Worm (Caenorhabditis elegans): Measurements from ENCODE around the gene pqn-13.

The pqn-13 gene

DNA sequence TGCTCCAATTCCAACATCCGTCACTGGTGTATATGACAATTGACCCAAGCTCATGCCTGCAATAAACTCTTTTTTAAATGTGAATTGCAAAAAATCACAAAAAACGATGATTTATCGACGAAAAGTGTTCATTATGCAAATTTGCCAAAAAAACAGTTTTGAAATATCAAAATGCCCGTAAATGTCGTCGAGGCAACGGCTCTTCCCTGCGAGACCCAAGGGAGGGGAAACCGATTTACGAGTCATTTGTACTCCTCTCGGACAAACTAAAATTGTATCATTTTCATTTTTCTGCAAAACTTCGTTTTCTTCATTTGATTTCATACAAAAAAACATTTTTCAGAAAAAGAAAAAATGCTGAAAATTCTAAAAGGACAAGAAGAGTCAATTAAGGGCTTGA, 8.6 kb upstream of the pqn-13 start, which contains the start of the genes hmgs-1 and F25B4.4 (continued):
- TF ChIP-seq nhr-47 (tag; optimal IDR thresholded peaks at IDR 0.05) (peak; percentile 94), elt-2 (tag; optimal IDR thresholded peaks at IDR 0.05) (peak; percentile 25), nhr-85 (tag) (peak; percentile 94), nhr-28 (tag; optimal IDR thresholded peaks at IDR 0.05) (no peak), sup-37 (GFP tag; optimal IDR thresholded peaks at IDR 0.05) (no peak), hlh-4 (tag; optimal IDR thresholded peaks at IDR 0.05) (no peak), elt-3 (tag; optimal IDR thresholded peaks at IDR 0.05) (peak in 4 of 6 experiments; percentile 20 to 89 (median 75)), lsy-2 (tag; optimal IDR thresholded peaks at IDR 0.05) (peak; percentile 93 to 95), egl-13 (tag; optimal IDR thresholded peaks at IDR 0.05) (peak; percentile 74), egl-27 (tag; optimal IDR thresholded peaks at IDR 0.05) (peak in 1 of 2 experiments; percentile 28), efl-3 (GFP tag; optimal IDR thresholded peaks at IDR 0.05) (no peak), ets-5 (GFP tag; IDR thresholded peaks at IDR 0.05) (no peak), lin-35 (GFP tag; optimal IDR thresholded peaks at IDR 0.05) (peak; percentile 89 to 93), jun-1 (tag; optimal IDR thresholded peaks at IDR 0.05) (peak; percentile 91), C04F5.9 (tag; optimal IDR thresholded peaks at IDR 0.05) (peak; percentile 67), lin-14 (GFP tag; optimal IDR thresholded peaks at IDR 0.05) (peak; percentile 93), lin-15B (tag; optimal IDR thresholded peaks at IDR 0.05) (peak; percentile 92), snu-23 (GFP tag; optimal IDR thresholded peaks at IDR 0.05) (peak; percentile 96), nhr-90 (tag; optimal IDR thresholded peaks at IDR 0.05; ENCODE audit: poor library complexity) (peak; percentile 85), ceh-8 (GFP tag; optimal IDR thresholded peaks at IDR 0.05) (peak; percentile 81), ztf-11 (tag; optimal IDR thresholded peaks at IDR 0.05) (peak in 1 of 2 experiments; percentile 73), unc-98 (GFP tag; IDR thresholded peaks at IDR 0.05) (peak; percentile 28; the same call in 1 of the 2 replicates), fkh-8 (tag; optimal IDR thresholded peaks at IDR 0.05) (peak; percentile 90), fos-1 (tag; optimal IDR thresholded peaks at IDR 0.05) (peak; percentile 84), lin-39 (tag; optimal IDR thresholded peaks at IDR 0.05) (peak; percentile 84), C16A3.4 (tag; optimal IDR thresholded peaks at IDR 0.05) (peak; percentile 90), sox-4 (tag; optimal IDR thresholded peaks at IDR 0.05) (peak; percentile 67), ceh-88 (GFP tag; IDR thresholded peaks at IDR 0.05) (peak; percentile 79; the same call in 1 of the 2 replicates), isw-1 (GFP tag; IDR thresholded peaks at IDR 0.05) (peak; percentile 89), aha-1 (tag; optimal IDR thresholded peaks at IDR 0.05) (peak; percentile 28), ceh-82 (tag; optimal IDR thresholded peaks at IDR 0.05) (peak; percentile 87 to 94 (median 92)), unc-86 (tag; optimal IDR thresholded peaks at IDR 0.05) (peak; percentile 90), mdl-1 (tag; optimal IDR thresholded peaks at IDR 0.05) (peak in 1 of 2 experiments; percentile 83), sptf-1 (tag; optimal IDR thresholded peaks at IDR 0.05) (no peak), grh-1 (GFP tag; IDR thresholded peaks at IDR 0.05) (peak; percentile 75), lir-3 (tag; optimal IDR thresholded peaks at IDR 0.05; ENCODE audit: poor library complexity) (peak; percentile 76)

DNA sequence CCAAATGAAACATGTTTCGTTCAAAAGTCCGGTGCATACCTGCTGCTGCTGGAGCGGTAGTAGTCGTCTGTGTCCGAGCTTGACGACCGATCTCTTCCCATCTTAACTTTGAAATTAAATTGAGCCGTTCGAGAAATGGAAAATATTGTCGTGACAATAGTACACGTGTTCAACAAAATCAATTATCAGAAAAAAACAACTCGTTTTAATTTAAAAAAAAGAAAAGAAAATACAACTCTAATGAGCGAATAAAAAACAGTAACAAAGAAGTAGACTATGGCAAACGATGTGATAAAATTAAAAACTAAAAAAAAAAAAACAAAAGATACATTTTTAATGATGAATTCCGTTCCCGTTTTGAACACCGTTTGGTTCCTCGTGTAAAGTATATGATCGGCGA, 6.6 kb upstream of the pqn-13 start, which contains the start of gene prp-39:
prp-39 (minus strand) TSS at position 101 of the 400 bp plus-strand sequence.
- TF ChIP-seq sox-4 (tag; optimal IDR thresholded peaks at IDR 0.05) (no peak), efl-1 (optimal IDR thresholded peaks at IDR 0.05) (no peak), efl-1 (GFP tag; optimal IDR thresholded peaks at IDR 0.05 in 1 of 2) (peak in 1 of 2 experiments; percentile 72)

DNA sequence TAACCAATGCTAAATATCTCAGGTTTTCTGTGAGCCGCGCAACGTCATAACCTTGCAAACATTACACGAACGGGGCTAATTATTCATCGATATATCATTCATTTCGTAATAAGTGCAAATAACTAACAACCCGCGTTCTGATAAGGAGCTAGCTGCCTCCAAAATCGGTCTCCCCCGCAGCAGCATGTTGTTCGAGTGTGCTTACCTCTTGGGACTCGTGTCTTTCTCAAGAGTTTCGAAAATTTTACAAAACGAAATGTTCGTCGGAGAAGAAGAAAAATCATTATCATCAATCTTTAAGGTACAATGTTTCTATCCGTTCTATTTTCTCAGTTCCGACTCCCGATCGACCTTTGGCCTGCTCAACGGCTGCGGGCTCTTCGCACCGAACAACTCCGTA, 2.0 kb upstream of the pqn-13 start:
- no peak for TF ChIP-seq unc-130 (tag; optimal IDR thresholded peaks at IDR 0.05)
- no peak for TF ChIP-seq efl-1 (optimal IDR thresholded peaks at IDR 0.05)
- TF ChIP-seq efl-1 (GFP tag; optimal IDR thresholded peaks at IDR 0.05 in 1 of 2): peak in 1 of 2 experiments; percentile 68

Data from whole organism, L1 larva.